Fruit fly (Drosophila melanogaster): ENCODE data around the gene Top2.

dm6 chr2L:19438685-19439597 is 14.3 kb downstream of the Top2 start:
- TF ChIP-seq eg (GFP tag; IDR thresholded peaks at IDR 0.05) (peak; percentile 39; the same call in 1 of the 3 replicates), CG15336 (GFP tag; IDR thresholded peaks at IDR 0.05) (peak; percentile 30; the same call in 1 of the 2 replicates), topi (GFP tag; optimal IDR thresholded peaks at IDR 0.05) (no peak)

Data from whole organism, prepupa.